Worm (Caenorhabditis elegans): ENCODE results near the gene str-131.

str-131 gene

DNA sequence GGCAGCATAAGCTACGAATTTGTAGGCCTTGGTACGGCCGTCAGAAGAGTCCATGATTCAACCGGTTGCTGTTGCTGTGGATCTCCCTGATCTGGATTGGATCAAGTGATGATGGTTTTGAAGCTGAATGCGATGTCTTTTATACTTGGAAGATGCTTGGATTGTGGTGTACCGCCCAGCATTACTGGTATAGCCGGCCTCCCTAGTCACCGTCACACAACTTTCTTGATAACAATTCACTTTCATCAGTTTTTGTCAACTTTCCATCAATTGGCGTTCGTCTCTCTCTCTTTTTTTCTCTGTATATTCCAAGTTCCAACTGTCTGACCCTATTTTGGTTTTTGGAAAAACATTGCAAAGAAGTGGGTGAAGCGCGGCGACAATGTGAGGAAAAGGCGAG lies 30.7 kb downstream of the str-131 start, which contains the start of gene col-43:
col-43 (minus strand) TSS at position 101 of the 400 bp plus-strand sequence.
- TF ChIP-seq flt-1 (GFP tag; IDR thresholded peaks at IDR 0.05), result no peak
- TF ChIP-seq tab-1 (GFP tag; IDR thresholded peaks at IDR 0.05), result no peak

DNA sequence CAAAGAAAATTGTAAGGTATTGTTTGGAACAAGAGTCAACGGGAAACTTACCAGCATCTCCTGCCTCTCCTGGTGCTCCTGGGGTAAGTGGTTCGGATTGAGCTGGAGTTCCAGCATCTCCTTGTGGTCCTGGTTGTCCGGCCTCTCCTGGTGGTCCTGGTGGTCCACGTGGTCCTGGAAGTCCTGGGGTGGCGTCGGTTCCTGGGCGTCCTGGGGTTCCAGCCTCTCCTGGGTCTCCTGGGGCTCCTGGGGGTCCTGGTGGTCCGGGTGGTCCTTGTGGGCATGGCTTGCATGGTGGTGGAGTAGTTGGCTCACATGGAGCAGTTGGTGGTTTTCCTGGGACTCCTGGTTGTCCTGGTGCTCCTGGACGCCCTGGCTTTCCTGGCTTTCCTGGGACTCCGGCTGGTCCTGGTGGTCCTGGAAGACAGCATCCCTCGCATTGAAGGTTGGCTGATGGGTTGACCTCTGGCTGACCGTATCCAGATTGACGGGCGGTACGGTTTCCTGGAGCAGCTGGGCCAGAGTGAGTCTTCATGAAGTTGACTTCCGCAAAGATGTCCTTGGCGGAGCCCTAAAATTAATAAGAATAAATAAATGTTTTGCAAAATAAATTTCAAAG lies 31.3 kb downstream of the str-131 start:
- TF ChIP-seq ztf-23 (GFP tag; IDR thresholded peaks at IDR 0.05), result no peak
- TF ChIP-seq flt-1 (GFP tag; IDR thresholded peaks at IDR 0.05), result no peak
- TF ChIP-seq med-1 (GFP tag; optimal IDR thresholded peaks at IDR 0.05; ENCODE audit: insufficient read depth), result no peak
- no peak for TF ChIP-seq cog-1 (tag; optimal IDR thresholded peaks at IDR 0.05)
- no peak for TF ChIP-seq tab-1 (GFP tag; IDR thresholded peaks at IDR 0.05)
- no peak for TF ChIP-seq ztf-29 (GFP tag; IDR thresholded peaks at IDR 0.05)
- TF ChIP-seq klf-2 (GFP tag; conservative IDR thresholded peaks at IDR 0.05), result no peak
- TF ChIP-seq T22C8.4 (GFP tag; IDR thresholded peaks at IDR 0.05), result no peak
- TF ChIP-seq ref-1 (GFP tag; conservative IDR thresholded peaks at IDR 0.05), result no peak

DNA sequence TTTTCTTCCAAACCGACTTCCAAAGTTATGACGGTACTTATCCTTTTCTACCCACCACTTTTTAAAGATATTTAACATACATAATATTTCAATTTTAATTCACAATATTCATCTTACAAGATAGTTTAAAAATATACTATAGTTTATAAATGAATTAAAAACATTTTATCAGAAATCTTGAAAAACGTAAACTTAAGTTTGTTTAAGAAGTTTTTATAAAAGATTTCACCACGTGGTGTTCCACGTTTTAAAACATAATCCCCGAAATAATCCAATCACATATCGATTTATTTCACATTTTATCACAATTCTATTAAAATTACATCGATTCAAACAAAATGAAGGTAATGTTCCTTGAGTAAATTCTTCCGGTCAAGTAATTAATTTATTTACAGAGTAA lies 34.8 kb downstream of the str-131 start, which contains the start of gene ZC513.3:
ZC513.3 (plus strand) TSS at position 301 of the 400 bp plus-strand sequence.
- no peak for TF ChIP-seq ztf-23 (GFP tag; IDR thresholded peaks at IDR 0.05)
- no peak for TF ChIP-seq med-1 (GFP tag; optimal IDR thresholded peaks at IDR 0.05; ENCODE audit: insufficient read depth)
- TF ChIP-seq ref-1 (GFP tag; conservative IDR thresholded peaks at IDR 0.05), result no peak
- TF ChIP-seq ztf-29 (GFP tag; IDR thresholded peaks at IDR 0.05), result no peak
- TF ChIP-seq cog-1 (tag; optimal IDR thresholded peaks at IDR 0.05), result no peak
- TF ChIP-seq T22C8.4 (GFP tag; IDR thresholded peaks at IDR 0.05), result no peak
- no peak for TF ChIP-seq klf-2 (GFP tag; conservative IDR thresholded peaks at IDR 0.05)
- TF ChIP-seq flt-1 (GFP tag; IDR thresholded peaks at IDR 0.05), result no peak
- no peak for TF ChIP-seq tab-1 (GFP tag; IDR thresholded peaks at IDR 0.05)

DNA sequence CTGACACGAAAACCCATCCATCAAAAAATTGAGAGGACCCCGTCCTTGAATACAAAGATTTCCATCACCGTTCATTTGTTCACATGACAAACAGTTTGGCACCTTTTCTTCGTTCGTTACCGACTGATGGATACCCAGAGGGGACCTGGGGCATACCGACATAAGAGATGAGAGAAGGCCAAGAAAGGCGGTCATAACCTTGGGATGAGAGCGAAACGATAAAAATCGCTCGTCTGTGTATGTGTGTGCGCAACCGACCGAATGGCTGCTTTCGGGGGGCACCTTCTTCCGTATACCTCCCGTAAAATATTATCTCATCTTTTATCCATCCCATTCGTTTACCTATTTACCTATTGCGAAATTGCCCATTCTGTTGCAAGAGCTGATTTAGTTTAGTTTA lies 36.5 kb downstream of the str-131 start:
- TF ChIP-seq ref-1 (GFP tag; conservative IDR thresholded peaks at IDR 0.05) (no peak), ztf-29 (GFP tag; IDR thresholded peaks at IDR 0.05) (no peak), med-1 (GFP tag; optimal IDR thresholded peaks at IDR 0.05; ENCODE audit: insufficient read depth) (no peak)

DNA sequence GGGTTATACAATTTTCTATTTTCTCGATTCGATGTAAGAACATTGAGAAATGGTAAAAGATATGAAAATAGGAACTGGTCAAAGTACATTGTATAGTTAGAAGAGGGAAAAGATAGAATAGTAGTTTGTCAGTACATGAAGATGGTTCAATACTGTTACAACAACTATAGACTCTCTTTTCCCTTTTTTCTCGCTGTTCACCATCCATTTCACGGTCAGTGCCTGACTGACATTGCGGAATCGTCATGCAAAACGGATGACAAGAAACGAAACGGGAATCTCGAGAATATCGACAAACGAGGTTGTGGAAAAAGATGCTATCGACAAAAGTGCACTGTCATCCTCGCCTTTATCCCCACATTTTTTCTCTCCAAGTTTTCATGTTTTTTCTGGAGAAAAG lies 37.8 kb downstream of the str-131 start:
- TF ChIP-seq med-1 (GFP tag; optimal IDR thresholded peaks at IDR 0.05; ENCODE audit: insufficient read depth), result no peak
- TF ChIP-seq ztf-29 (GFP tag; IDR thresholded peaks at IDR 0.05), result no peak
- no peak for TF ChIP-seq flt-1 (GFP tag; IDR thresholded peaks at IDR 0.05)
- TF ChIP-seq cog-1 (tag; optimal IDR thresholded peaks at IDR 0.05), result no peak
- no peak for TF ChIP-seq tab-1 (GFP tag; IDR thresholded peaks at IDR 0.05)

DNA sequence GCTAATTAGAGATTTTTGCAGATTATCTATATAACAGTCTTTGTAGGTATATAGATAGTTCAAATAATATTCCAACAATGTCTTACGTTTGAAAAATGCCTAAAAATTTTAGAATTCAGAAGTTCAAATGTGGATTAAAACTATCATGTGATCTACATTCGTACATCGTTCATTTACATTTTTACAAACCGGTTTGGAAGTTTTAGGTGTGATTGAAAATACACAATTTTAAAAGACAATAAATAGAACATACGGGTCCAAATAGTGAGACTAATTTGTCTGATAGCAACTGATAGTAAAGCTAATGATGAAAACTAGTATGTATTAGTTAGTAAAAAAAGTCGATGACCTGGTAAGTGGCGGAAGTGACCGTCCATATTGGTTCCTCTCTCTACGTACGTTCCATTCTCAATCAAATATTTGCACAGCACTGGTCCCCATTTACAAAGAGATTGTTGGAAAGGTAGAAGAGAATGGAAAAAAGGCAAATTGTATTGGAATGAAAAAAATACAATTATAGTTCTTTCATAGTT lies 40.1 kb downstream of the str-131 start:
- TF ChIP-seq klf-2 (GFP tag; conservative IDR thresholded peaks at IDR 0.05) (no peak), med-1 (GFP tag; optimal IDR thresholded peaks at IDR 0.05; ENCODE audit: insufficient read depth) (no peak), flt-1 (GFP tag; IDR thresholded peaks at IDR 0.05) (no peak), ztf-29 (GFP tag; IDR thresholded peaks at IDR 0.05) (no peak), cog-1 (tag; optimal IDR thresholded peaks at IDR 0.05) (no peak), ref-1 (GFP tag; conservative IDR thresholded peaks at IDR 0.05) (no peak), ztf-23 (GFP tag; IDR thresholded peaks at IDR 0.05) (no peak), tab-1 (GFP tag; IDR thresholded peaks at IDR 0.05) (no peak), T22C8.4 (GFP tag; IDR thresholded peaks at IDR 0.05) (no peak)

DNA sequence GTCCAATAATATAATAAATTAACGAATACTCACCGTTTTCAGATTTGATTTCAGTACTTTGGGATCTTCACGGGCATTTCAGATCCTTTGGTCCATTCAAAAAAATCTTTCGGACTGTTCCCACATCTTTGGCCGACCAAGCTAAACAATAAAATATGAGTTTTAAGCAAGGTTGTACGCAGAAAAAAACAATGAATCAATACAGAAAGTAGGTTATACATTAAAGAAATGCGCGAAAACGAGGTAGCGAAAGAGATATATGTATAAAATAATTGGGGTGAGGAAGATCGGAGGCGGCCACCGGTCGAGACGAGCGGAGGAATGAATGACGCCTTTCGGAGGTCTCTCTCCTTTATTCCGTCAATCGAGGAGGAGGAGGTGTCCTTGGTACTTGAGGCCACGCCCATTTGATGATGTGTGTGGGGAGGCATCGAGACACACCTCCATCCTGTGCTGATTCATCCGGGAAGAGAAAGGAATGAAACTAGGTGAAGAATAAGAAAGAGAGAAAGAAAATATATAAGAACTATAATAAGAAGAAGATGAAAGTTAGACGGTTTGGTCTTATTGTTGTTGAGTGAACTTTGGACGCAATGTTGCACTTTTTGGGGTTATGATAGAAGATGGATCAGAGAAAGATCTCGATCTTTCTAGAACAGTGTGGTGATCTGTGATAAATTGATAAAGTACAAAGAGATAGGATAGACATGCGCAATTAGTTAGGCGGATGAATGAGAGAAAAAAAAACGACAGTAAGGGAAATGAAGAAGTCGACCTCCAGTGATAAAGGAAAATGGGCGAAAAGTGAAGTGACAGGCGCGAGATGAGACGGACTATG lies 41.0 kb downstream of the str-131 start:
- TF ChIP-seq cog-1 (tag; optimal IDR thresholded peaks at IDR 0.05), result no peak
- no peak for TF ChIP-seq ztf-23 (GFP tag; IDR thresholded peaks at IDR 0.05)
- TF ChIP-seq ref-1 (GFP tag; conservative IDR thresholded peaks at IDR 0.05), result no peak
- no peak for TF ChIP-seq T22C8.4 (GFP tag; IDR thresholded peaks at IDR 0.05)
- TF ChIP-seq klf-2 (GFP tag; conservative IDR thresholded peaks at IDR 0.05), result no peak
- TF ChIP-seq flt-1 (GFP tag; IDR thresholded peaks at IDR 0.05), result no peak
- TF ChIP-seq tab-1 (GFP tag; IDR thresholded peaks at IDR 0.05), result no peak
- no peak for TF ChIP-seq med-1 (GFP tag; optimal IDR thresholded peaks at IDR 0.05; ENCODE audit: insufficient read depth)

DNA sequence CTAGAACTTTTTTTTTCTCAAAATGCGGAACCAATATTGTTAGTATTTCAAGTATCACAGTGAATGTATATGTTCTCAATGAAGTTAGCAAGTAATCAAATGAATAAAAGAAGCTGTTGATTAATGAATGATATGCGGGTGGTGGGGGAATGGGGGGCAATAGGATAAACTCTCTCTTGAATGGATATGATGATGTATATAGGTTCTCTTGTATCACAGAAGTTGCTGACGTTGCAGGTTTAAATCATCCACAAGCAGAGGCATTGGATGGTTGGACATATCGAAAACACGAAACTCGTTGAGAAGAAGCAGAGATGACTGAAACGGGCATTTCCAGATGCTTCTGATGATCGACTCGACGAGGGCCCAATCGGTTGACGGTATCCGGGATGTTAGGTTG lies 41.9 kb downstream of the str-131 start:
- TF ChIP-seq T22C8.4 (GFP tag; IDR thresholded peaks at IDR 0.05) (no peak), flt-1 (GFP tag; IDR thresholded peaks at IDR 0.05) (peak; percentile 58; the same call in 1 of the 2 replicates)

DNA sequence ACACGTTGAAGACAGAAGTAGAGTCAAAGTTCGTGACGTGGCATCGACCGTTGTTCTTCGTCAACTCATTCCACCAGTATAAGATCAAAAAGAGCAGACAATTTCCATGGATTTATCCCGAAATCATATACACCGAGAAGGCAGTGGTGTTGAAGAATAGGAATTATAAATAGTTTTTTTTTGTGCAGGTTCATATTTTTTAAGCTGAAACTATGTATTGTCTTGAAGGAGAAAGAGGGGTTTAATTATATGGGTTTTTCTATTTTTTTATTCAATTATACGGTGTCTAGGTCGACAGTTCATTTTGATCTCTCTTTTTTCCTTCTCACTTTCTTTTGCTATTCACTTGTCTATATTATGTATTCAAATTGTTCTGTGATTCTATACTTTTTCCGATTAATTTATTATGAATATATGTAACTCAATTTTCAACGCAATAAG lies 42.4 kb downstream of the str-131 start:
- TF ChIP-seq med-1 (GFP tag; optimal IDR thresholded peaks at IDR 0.05; ENCODE audit: insufficient read depth), result no peak
- TF ChIP-seq flt-1 (GFP tag; IDR thresholded peaks at IDR 0.05), result peak; percentile 38
- TF ChIP-seq klf-2 (GFP tag; conservative IDR thresholded peaks at IDR 0.05), result no peak
- TF ChIP-seq cog-1 (tag; optimal IDR thresholded peaks at IDR 0.05), result no peak
- no peak for TF ChIP-seq ztf-29 (GFP tag; IDR thresholded peaks at IDR 0.05)
- TF ChIP-seq tab-1 (GFP tag; IDR thresholded peaks at IDR 0.05), result no peak
- TF ChIP-seq ztf-23 (GFP tag; IDR thresholded peaks at IDR 0.05), result peak; percentile 56; the same call in 1 of the 2 replicates
- no peak for TF ChIP-seq ref-1 (GFP tag; conservative IDR thresholded peaks at IDR 0.05)

DNA sequence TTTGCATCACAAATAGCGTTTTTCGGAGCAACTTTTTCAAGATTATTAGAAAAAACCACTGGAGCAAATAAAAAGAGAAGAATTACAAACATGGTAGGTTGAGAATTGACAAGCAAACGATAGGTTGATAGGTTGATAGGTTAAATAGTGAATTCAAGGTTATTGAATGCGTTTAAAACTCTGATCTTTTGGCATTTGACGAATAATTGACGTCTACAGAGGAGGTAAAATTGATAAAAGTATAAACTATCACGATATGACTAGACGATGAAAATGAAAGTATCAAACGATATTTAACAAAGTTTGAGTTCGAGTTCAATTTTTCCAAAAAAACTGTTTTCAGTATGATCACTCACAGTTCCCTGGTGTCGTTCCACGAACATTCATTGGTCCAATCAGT lies 45.5 kb downstream of the str-131 start, which contains the start of gene ZC513.14:
ZC513.14 (minus strand) TSS at position 101 of the 400 bp plus-strand sequence.
- TF ChIP-seq med-1 (GFP tag; optimal IDR thresholded peaks at IDR 0.05; ENCODE audit: insufficient read depth), result no peak
- TF ChIP-seq flt-1 (GFP tag; IDR thresholded peaks at IDR 0.05), result no peak
- TF ChIP-seq tab-1 (GFP tag; IDR thresholded peaks at IDR 0.05), result no peak
- TF ChIP-seq cog-1 (tag; optimal IDR thresholded peaks at IDR 0.05), result no peak
- TF ChIP-seq ztf-29 (GFP tag; IDR thresholded peaks at IDR 0.05), result no peak
- no peak for TF ChIP-seq ztf-23 (GFP tag; IDR thresholded peaks at IDR 0.05)
- TF ChIP-seq ref-1 (GFP tag; conservative IDR thresholded peaks at IDR 0.05), result no peak
- no peak for TF ChIP-seq klf-2 (GFP tag; conservative IDR thresholded peaks at IDR 0.05)
- TF ChIP-seq T22C8.4 (GFP tag; IDR thresholded peaks at IDR 0.05), result no peak
